Fruit fly (Drosophila melanogaster) whole organism, embryonic: ENCODE results near the gene Sirt6.

Experiments
- CG4328 ChIP-seq: fragments of 200-800 bp; sonication (Bioruptor generic); optimal IDR thresholded peaks from 3 replicates; lab custom pipeline; 2017; ENCODE audit warnings: missing biosample characterization, missing genetic modification reagents, missing genetic modification characterization
- Ssrp ChIP-seq: fragments of 200-800 bp; sonication (Bioruptor generic); optimal IDR thresholded peaks from 2 replicates; lab custom pipeline; 2018; ENCODE audit warnings: missing biosample characterization, mild to moderate bottlenecking, missing genetic modification characterization, moderate library complexity
- jigr1 ChIP-seq: fragments of 200-800 bp; sonication (Bioruptor generic); IDR thresholded peaks from 3 replicates; pipeline ENCODE4 v1.3.6; 2022; ENCODE audit warnings: missing biosample characterization, missing genetic modification characterization
- oc ChIP-seq: fragments of 200-800 bp; sonication (Bioruptor generic); optimal IDR thresholded peaks from 2 replicates; lab custom pipeline; 2018; ENCODE audit warnings: missing biosample characterization, mild to moderate bottlenecking, missing genetic modification characterization, moderate library complexity
- trh ChIP-seq: fragments of 200-800 bp; sonication (Bioruptor generic); optimal IDR thresholded peaks from 2 replicates; lab custom pipeline; 2016; ENCODE audit warnings: missing biosample characterization, missing genetic modification characterization
- usp ChIP-seq: fragments of >200 bp; optimal IDR thresholded peaks from 2 replicates; lab custom pipeline; 2017; ENCODE audit warnings: missing biosample characterization, missing genetic modification characterization

dm6 chr3R:10206740-10207139, 54.9 kb downstream of the Sirt6 start:
- TF ChIP-seq trh (GFP tag; lab: Kevin White, UChicago): no peak
- no peak for TF ChIP-seq jigr1 (GFP tag; lab: Robert Waterston, UW)
- TF ChIP-seq usp (GFP tag; lab: Kevin White, UChicago): no peak
- no peak for TF ChIP-seq oc
- TF ChIP-seq CG4328 (GFP tag; lab: Kevin White, UChicago): no peak
- TF ChIP-seq Ssrp (tag; lab: Kevin White, UChicago): no peak
